Worm (Caenorhabditis elegans) whole organism, mixed stage, embryonic: ENCODE data around the gene sdz-13.

ENCODE experiments used
- M03D4.4 ChIP-seq: sonication (generic microtip); optimal IDR thresholded peaks from 2 replicates; lab custom pipeline; 2017; ENCODE audit warnings: mild to moderate bottlenecking, missing genetic modification characterization, missing compliant biosample characterization
- bed-3 ChIP-seq: fragments of 200-800 bp; sonication (Bioruptor generic); optimal IDR thresholded peaks from 3 replicates; lab custom pipeline; 2018; ENCODE audit warnings: mild to moderate bottlenecking, missing genetic modification characterization, moderate library complexity, missing compliant biosample characterization
- blmp-1 ChIP-seq: fragments of 150-350 bp; optimal IDR thresholded peaks from 2 replicates; lab custom pipeline; 2014; ENCODE audit warnings: missing biosample characterization, missing genetic modification characterization
- ceh-39 ChIP-seq: fragments of 150-350 bp; optimal IDR thresholded peaks from 2 replicates; lab custom pipeline; 2014; ENCODE audit warnings: missing biosample characterization, missing genetic modification characterization
- ceh-43 ChIP-seq: fragments of 200-800 bp; sonication (Bioruptor generic); optimal IDR thresholded peaks from 2 replicates; lab custom pipeline; 2018; ENCODE audit warnings: mild to moderate bottlenecking, missing genetic modification characterization, moderate library complexity, missing compliant biosample characterization
- ceh-83 ChIP-seq: fragments of 200-800 bp; sonication (Bioruptor generic); optimal IDR thresholded peaks from 2 replicates; lab custom pipeline; 2018; ENCODE audit warnings: mild to moderate bottlenecking, missing genetic modification characterization, missing compliant biosample characterization
- ces-1 ChIP-seq: fragments of 150-350 bp; optimal IDR thresholded peaks from 2 replicates; lab custom pipeline; 2014; ENCODE audit warnings: missing biosample characterization, missing genetic modification reagents, missing genetic modification characterization
- drap-1 ChIP-seq: fragments of 200-800 bp; sonication (Bioruptor generic); optimal IDR thresholded peaks from 3 replicates; lab custom pipeline; 2018; ENCODE audit warnings: mild to moderate bottlenecking, missing genetic modification characterization, missing compliant biosample characterization
- elt-1 ChIP-seq: sonication (generic microtip); optimal IDR thresholded peaks from 2 replicates; lab custom pipeline; 2017; ENCODE audit warnings: missing genetic modification characterization, mild to moderate bottlenecking, missing compliant biosample characterization, antibody characterized with exemption, moderate library complexity, borderline replicate concordance; ENCODE audit not compliant: insufficient read depth
- elt-3 ChIP-seq: fragments of 150-350 bp; optimal IDR thresholded peaks from 2 replicates; lab custom pipeline; 2014; ENCODE audit warnings: missing biosample characterization, missing genetic modification characterization
- flh-1 ChIP-seq: fragments of 200-800 bp; sonication (Bioruptor generic); optimal IDR thresholded peaks from 2 replicates; lab custom pipeline; 2018; ENCODE audit warnings: mild to moderate bottlenecking, missing genetic modification characterization, moderate library complexity, missing compliant biosample characterization
- ham-2 ChIP-seq: fragments of 200-800 bp; sonication (Bioruptor generic); optimal IDR thresholded peaks from 2 replicates; lab custom pipeline; 2018; ENCODE audit warnings: mild to moderate bottlenecking, missing genetic modification characterization, missing compliant biosample characterization
- hlh-1 ChIP-seq: fragments of 150-350 bp; optimal IDR thresholded peaks from 2 replicates; lab custom pipeline; 2014; ENCODE audit warnings: missing biosample characterization, missing genetic modification reagents, missing genetic modification characterization
- lin-13 ChIP-seq: fragments of 150-350 bp; optimal IDR thresholded peaks from 2 replicates; lab custom pipeline; 2014; ENCODE audit warnings: missing biosample characterization, missing genetic modification characterization
- lin-32 ChIP-seq: fragments of 200-800 bp; sonication (Bioruptor generic); optimal IDR thresholded peaks from 2 replicates; lab custom pipeline; 2018; ENCODE audit warnings: mild to moderate bottlenecking, missing genetic modification characterization, missing compliant biosample characterization
- lsy-2 ChIP-seq: fragments of 150-350 bp; optimal IDR thresholded peaks from 2 replicates; lab custom pipeline; 2014; ENCODE audit warnings: missing biosample characterization, missing genetic modification characterization
- mab-5 ChIP-seq: fragments of 150-350 bp; optimal IDR thresholded peaks from 2 replicates; lab custom pipeline; 2014; ENCODE audit warnings: missing biosample characterization, missing genetic modification characterization
- mep-1 ChIP-seq: fragments of 150-350 bp; optimal IDR thresholded peaks from 2 replicates; lab custom pipeline; 2017; ENCODE audit warnings: missing biosample characterization, missing genetic modification reagents, missing genetic modification characterization, inconsistent platforms
- mls-2 ChIP-seq: sonication (generic microtip); optimal IDR thresholded peaks from 2 replicates; lab custom pipeline; 2016; ENCODE audit warnings: mild to moderate bottlenecking, missing genetic modification characterization, moderate library complexity, missing compliant biosample characterization
- nhr-12 ChIP-seq: fragments of 150-350 bp; optimal IDR thresholded peaks from 2 replicates; lab custom pipeline; 2014; ENCODE audit warnings: missing biosample characterization, missing genetic modification characterization
- nhr-2 ChIP-seq: fragments of 150-350 bp; optimal IDR thresholded peaks from 2 replicates; lab custom pipeline; 2014; ENCODE audit warnings: missing biosample characterization, missing genetic modification characterization
- nhr-237 ChIP-seq: fragments of 150-350 bp; optimal IDR thresholded peaks from 2 replicates; lab custom pipeline; 2014; ENCODE audit warnings: missing biosample characterization, missing genetic modification characterization
- nhr-28 ChIP-seq: fragments of 150-350 bp; optimal IDR thresholded peaks from 2 replicates; lab custom pipeline; 2014; ENCODE audit warnings: missing biosample characterization, missing genetic modification characterization
- nhr-76 ChIP-seq: sonication (generic microtip); optimal IDR thresholded peaks from 2 replicates; lab custom pipeline; 2017; ENCODE audit warnings: missing biosample characterization, missing genetic modification characterization
- snpc-4 ChIP-seq: fragments of 150-350 bp; optimal IDR thresholded peaks from 2 replicates; lab custom pipeline; 2014; ENCODE audit warnings: missing biosample characterization, missing genetic modification characterization
- sptf-1 ChIP-seq: sonication (generic microtip); optimal IDR thresholded peaks from 2 replicates; lab custom pipeline; 2017; ENCODE audit warnings: mild to moderate bottlenecking, missing genetic modification characterization, moderate library complexity, missing compliant biosample characterization
- tbx-8 ChIP-seq: fragments of 200-800 bp; sonication (Bioruptor generic); optimal IDR thresholded peaks from 2 replicates; lab custom pipeline; 2018; ENCODE audit warnings: mild to moderate bottlenecking, missing genetic modification characterization, moderate library complexity, missing compliant biosample characterization
- unc-120 ChIP-seq: sonication (generic microtip); optimal IDR thresholded peaks from 2 replicates; lab custom pipeline; 2017; ENCODE audit warnings: missing genetic modification characterization, missing compliant biosample characterization; ENCODE audit not compliant: poor library complexity, severe bottlenecking
- unc-39 ChIP-seq: fragments of 150-350 bp; optimal IDR thresholded peaks from 2 replicates; lab custom pipeline; 2014; ENCODE audit warnings: missing biosample characterization, missing genetic modification characterization
- unc-62 ChIP-seq: fragments of 150-350 bp; optimal IDR thresholded peaks from 2 replicates; lab custom pipeline; 2014; ENCODE audit warnings: missing biosample characterization, missing genetic modification reagents, missing genetic modification characterization
- zip-8 ChIP-seq: fragments of 150-350 bp; optimal IDR thresholded peaks from 2 replicates; lab custom pipeline; 2014; ENCODE audit warnings: missing biosample characterization, missing genetic modification characterization
- ztf-11 ChIP-seq: fragments of 150-350 bp; optimal IDR thresholded peaks from 2 replicates; lab custom pipeline; 2014; ENCODE audit warnings: missing biosample characterization, missing genetic modification characterization

The sdz-13 gene

ce11 chrIV:10916134-10916533 lies 36.7 kb upstream of the sdz-13 start:
- TF ChIP-seq flh-1 (GFP tag; lab: Kevin White, UChicago), result no peak
- TF ChIP-seq lsy-2 (tag; lab: Kevin White, UChicago), result no peak
- TF ChIP-seq mab-5, result no peak
- no peak for TF ChIP-seq hlh-1
- TF ChIP-seq ces-1, result no peak
- TF ChIP-seq, all 35 proteins: peak for 0

ce11 chrIV:10915388-10915787 lies 35.9 kb upstream of the sdz-13 start, which contains the start of gene ZK593.3:
TSS of gene ZK593.3 (plus strand) at chrIV:10915688.
- no peak for TF ChIP-seq sptf-1 (tag; lab: Kevin White, UChicago)
- TF ChIP-seq ham-2 (GFP tag; lab: Kevin White, UChicago), result no peak
- no peak for TF ChIP-seq nhr-28
- TF ChIP-seq mab-5, result no peak
- no peak for TF ChIP-seq drap-1 (GFP tag; lab: Kevin White, UChicago)
- TF ChIP-seq unc-39 (tag; lab: Kevin White, UChicago), result no peak
- no peak for TF ChIP-seq nhr-12 (tag; lab: Kevin White, UChicago)
- no peak for TF ChIP-seq nhr-237 (tag; lab: Kevin White, UChicago)
- no peak for TF ChIP-seq lin-32
- TF ChIP-seq M03D4.4, result no peak
- TF ChIP-seq nhr-76, result no peak
- no peak for TF ChIP-seq flh-1 (GFP tag; lab: Kevin White, UChicago)
- TF ChIP-seq ztf-11, result no peak
- TF ChIP-seq blmp-1 (tag; lab: Kevin White, UChicago), result no peak
- TF ChIP-seq unc-62, result no peak

ce11 chrIV:10913081-10913480 lies 33.6 kb upstream of the sdz-13 start, which contains the start of gene ZK593.2:
TSS of gene ZK593.2 (plus strand) at chrIV:10913381.
- TF ChIP-seq blmp-1 (tag; lab: Kevin White, UChicago) (no peak), sptf-1 (tag; lab: Kevin White, UChicago) (no peak), flh-1 (GFP tag; lab: Kevin White, UChicago) (no peak), mls-2 (tag; lab: Kevin White, UChicago) (no peak), zip-8 (tag; lab: Kevin White, UChicago) (no peak), mep-1 (no peak), unc-62 (no peak), nhr-12 (tag; lab: Kevin White, UChicago) (no peak), lsy-2 (tag; lab: Kevin White, UChicago) (no peak), lin-13 (tag; lab: Kevin White, UChicago) (no peak), drap-1 (GFP tag; lab: Kevin White, UChicago) (no peak)

ce11 chrIV:10909708-10910107 lies 30.3 kb upstream of the sdz-13 start, which contains the start of gene pyk-2:
TSS of gene pyk-2 (plus strand) at chrIV:10909913.
- no peak for TF ChIP-seq unc-62
- TF ChIP-seq ceh-43, result no peak

ce11 chrIV:10909206-10909605 lies 29.8 kb upstream of the sdz-13 start, which contains the start of gene ZK596.2:
TSS of gene ZK596.2 (minus strand) at chrIV:10909306.
- TF ChIP-seq mls-2 (tag; lab: Kevin White, UChicago) (no peak), elt-1 (tag; lab: Kevin White, UChicago) (no peak), blmp-1 (tag; lab: Kevin White, UChicago) (no peak), ceh-43 (no peak), nhr-28 (no peak), elt-3 (tag; lab: Kevin White, UChicago) (no peak), unc-120 (tag; lab: Kevin White, UChicago) (no peak), lsy-2 (tag; lab: Kevin White, UChicago) (no peak), mab-5 (no peak), nhr-2 (tag; lab: Kevin White, UChicago) (no peak), ceh-39 (tag; lab: Kevin White, UChicago) (no peak), unc-62 (no peak), ztf-11 (no peak), flh-1 (GFP tag; lab: Kevin White, UChicago) (no peak), ceh-83 (GFP tag; lab: Kevin White, UChicago) (no peak), snpc-4 (tag; lab: Kevin White, UChicago) (no peak), ces-1 (no peak), ham-2 (GFP tag; lab: Kevin White, UChicago) (no peak)

ce11 chrIV:10904282-10904681 lies 24.8 kb upstream of the sdz-13 start, which contains the start of gene ZK596.3:
TSS of gene ZK596.3 (minus strand) at chrIV:10904382.
- TF ChIP-seq drap-1 (GFP tag; lab: Kevin White, UChicago), result no peak
- TF ChIP-seq ceh-43, result no peak
- TF ChIP-seq sptf-1 (tag; lab: Kevin White, UChicago), result no peak
- no peak for TF ChIP-seq M03D4.4
- TF ChIP-seq nhr-237 (tag; lab: Kevin White, UChicago), result no peak
- TF ChIP-seq unc-120 (tag; lab: Kevin White, UChicago), result no peak
- no peak for TF ChIP-seq lin-13 (tag; lab: Kevin White, UChicago)
- TF ChIP-seq hlh-1, result no peak
- no peak for TF ChIP-seq ham-2 (GFP tag; lab: Kevin White, UChicago)
- no peak for TF ChIP-seq nhr-12 (tag; lab: Kevin White, UChicago)
- no peak for TF ChIP-seq bed-3
- no peak for TF ChIP-seq nhr-76
- no peak for TF ChIP-seq nhr-28
- TF ChIP-seq nhr-2 (tag; lab: Kevin White, UChicago), result no peak
- no peak for TF ChIP-seq tbx-8
- TF ChIP-seq mab-5, result no peak
- TF ChIP-seq elt-1 (tag; lab: Kevin White, UChicago), result no peak
- TF ChIP-seq unc-62, result no peak
- no peak for TF ChIP-seq flh-1 (GFP tag; lab: Kevin White, UChicago)
